Fruit fly (Drosophila melanogaster) whole organism, embryonic: ENCODE results near the gene CG13097.

Source experiments
- CG10462 ChIP-seq: fragments of 200-800 bp; sonication (Bioruptor generic); optimal IDR thresholded peaks from 2 replicates; lab custom pipeline; 2016; ENCODE audit warnings: missing biosample characterization, missing genetic modification characterization
- CG10959 ChIP-seq: fragments of 200-800 bp; sonication (Bioruptor generic); IDR thresholded peaks from 2 replicates; pipeline ENCODE4 v1.3.6; 2022; ENCODE audit warnings: missing biosample characterization, missing genetic modification characterization
- CG11247 ChIP-seq: fragments of 200-800 bp; sonication (Bioruptor generic); IDR thresholded peaks from 2 replicates; pipeline ENCODE4 v1.3.6; 2022; ENCODE audit warnings: missing biosample characterization, missing genetic modification characterization
- CG11456 ChIP-seq: fragments of 200-800 bp; sonication (Bioruptor generic); IDR thresholded peaks from 3 replicates; pipeline ENCODE4 v1.3.6; 2022; ENCODE audit warnings: missing biosample characterization, missing genetic modification characterization
- CG14860 ChIP-seq: fragments of 200-800 bp; sonication (Bioruptor generic); IDR thresholded peaks from 3 replicates; pipeline ENCODE4 v1.3.6; 2022; ENCODE audit warnings: missing biosample characterization, missing genetic modification characterization; ENCODE audit not compliant: partially characterized antibody
- CG1529 ChIP-seq: fragments of 200-800 bp; sonication (Bioruptor generic); optimal IDR thresholded peaks from 3 replicates; lab custom pipeline; 2018; ENCODE audit warnings: missing biosample characterization, missing genetic modification characterization
- CG17802 ChIP-seq: fragments of 200-800 bp; sonication (Bioruptor generic); optimal IDR thresholded peaks from 2 replicates; lab custom pipeline; 2018; ENCODE audit warnings: missing biosample characterization, mild to moderate bottlenecking, missing genetic modification characterization, moderate library complexity
- CG2889 ChIP-seq: fragments of 200-800 bp; sonication (Bioruptor generic); IDR thresholded peaks from 3 replicates; pipeline ENCODE4 v1.3.6; 2022; ENCODE audit warnings: missing biosample characterization, missing genetic modification characterization
- CG32532 ChIP-seq: fragments of 200-800 bp; sonication (Bioruptor generic); IDR thresholded peaks from 2 replicates; pipeline ENCODE4 v1.3.6; 2022; ENCODE audit warnings: missing biosample characterization, missing genetic modification characterization
- CG4854 ChIP-seq: fragments of 200-800 bp; sonication (Bioruptor generic); optimal IDR thresholded peaks from 2 replicates; lab custom pipeline; 2016; ENCODE audit warnings: missing biosample characterization, missing genetic modification characterization, inconsistent platforms
- CG6272 ChIP-seq: fragments of 200-800 bp; sonication (Bioruptor generic); IDR thresholded peaks from 2 replicates; pipeline ENCODE4 v1.3.6; 2022; ENCODE audit warnings: missing biosample characterization, missing genetic modification characterization
- CG6813 ChIP-seq: fragments of 200-800 bp; sonication (Bioruptor generic); optimal IDR thresholded peaks from 2 replicates; lab custom pipeline; 2017; ENCODE audit warnings: missing biosample characterization, missing genetic modification characterization, mild to moderate bottlenecking, moderate library complexity, missing genetic modification reagents
- CG7745 ChIP-seq: fragments of 200-800 bp; sonication (Bioruptor generic); optimal IDR thresholded peaks from 2 replicates; lab custom pipeline; 2018; ENCODE audit warnings: missing biosample characterization, mild to moderate bottlenecking, missing genetic modification characterization, moderate library complexity
- CG8359 ChIP-seq: fragments of 200-800 bp; sonication (Bioruptor generic); optimal IDR thresholded peaks from 2 replicates; lab custom pipeline; 2017; ENCODE audit warnings: missing biosample characterization, mild to moderate bottlenecking, missing genetic modification characterization, borderline replicate concordance
- CG8944 ChIP-seq: fragments of 200-800 bp; sonication (Bioruptor generic); optimal IDR thresholded peaks from 3 replicates; lab custom pipeline; 2016; ENCODE audit warnings: missing biosample characterization, missing genetic modification characterization
- H15 ChIP-seq: fragments of 200-800 bp; sonication (Bioruptor generic); IDR thresholded peaks from 3 replicates; pipeline ENCODE4 v1.3.6; 2022; ENCODE audit warnings: missing biosample characterization, missing genetic modification characterization
- Hmr ChIP-seq: fragments of 200-800 bp; sonication (Bioruptor generic); optimal IDR thresholded peaks from 3 replicates; lab custom pipeline; 2017; ENCODE audit warnings: mild to moderate bottlenecking, missing biosample characterization, missing genetic modification reagents, missing genetic modification characterization
- Kr ChIP-seq: fragments of 200-800 bp; sonication (Bioruptor generic); optimal IDR thresholded peaks from 2 replicates; lab custom pipeline; 2017; ENCODE audit warnings: missing biosample characterization, mild to moderate bottlenecking, missing genetic modification characterization
- Mes4 ChIP-seq: fragments of 200-800 bp; sonication (Bioruptor generic); optimal IDR thresholded peaks from 2 replicates; lab custom pipeline; 2016; ENCODE audit warnings: missing biosample characterization, missing genetic modification characterization
- Nf-YC ChIP-seq: fragments of 200-800 bp; optimal IDR thresholded peaks from 3 replicates; lab custom pipeline; 2019; ENCODE audit warnings: missing biosample characterization, mild to moderate bottlenecking, missing genetic modification characterization, moderate library complexity
- Opbp ChIP-seq: fragments of 200-800 bp; sonication (Bioruptor generic); IDR thresholded peaks from 3 replicates; pipeline ENCODE4 v1.3.6; 2022; ENCODE audit warnings: missing biosample characterization, missing genetic modification characterization; ENCODE audit not compliant: partially characterized antibody
- Optix ChIP-seq: fragments of 200-800 bp; sonication (Bioruptor generic); IDR thresholded peaks from 3 replicates; pipeline ENCODE4 v1.3.6; 2022; ENCODE audit warnings: missing biosample characterization, missing genetic modification characterization
- Ptx1 ChIP-seq: fragments of 200-800 bp; sonication (Bioruptor generic); IDR thresholded peaks from 2 replicates; pipeline ENCODE4 v1.3.6; 2022; ENCODE audit warnings: missing biosample characterization, missing genetic modification characterization
- Vsx1 ChIP-seq: fragments of 200-800 bp; sonication (Bioruptor generic); optimal IDR thresholded peaks from 2 replicates; lab custom pipeline; 2017; ENCODE audit warnings: missing biosample characterization, mild to moderate bottlenecking, missing genetic modification characterization, missing genetic modification reagents
- aop ChIP-seq: fragments of 200-800 bp; sonication (Bioruptor generic); IDR thresholded peaks from 2 replicates; pipeline ENCODE4 v1.3.6; 2022; ENCODE audit warnings: missing biosample characterization, missing genetic modification characterization
- az2 ChIP-seq: fragments of 200-800 bp; sonication (Bioruptor generic); optimal IDR thresholded peaks from 3 replicates; lab custom pipeline; 2016; ENCODE audit warnings: missing biosample characterization, missing genetic modification characterization
- br ChIP-seq: fragments of >200 bp; optimal IDR thresholded peaks from 2 replicates; lab custom pipeline; 2017
- cato ChIP-seq: fragments of 200-800 bp; sonication (Bioruptor generic); optimal IDR thresholded peaks from 2 replicates; lab custom pipeline; 2016; ENCODE audit warnings: missing biosample characterization, missing genetic modification characterization, borderline replicate concordance
- ci ChIP-seq: fragments of 200-800 bp; sonication (Bioruptor generic); IDR thresholded peaks from 3 replicates; pipeline ENCODE4 v1.3.6; 2022; ENCODE audit warnings: missing biosample characterization, missing genetic modification characterization
- crol ChIP-seq: fragments of 200-800 bp; sonication (Bioruptor generic); IDR thresholded peaks from 2 replicates; pipeline ENCODE4 v1.3.6; 2022; ENCODE audit warnings: missing biosample characterization, missing genetic modification characterization
- ewg ChIP-seq: fragments of 200-800 bp; sonication (Bioruptor generic); optimal IDR thresholded peaks from 3 replicates; lab custom pipeline; 2017; ENCODE audit warnings: mild to moderate bottlenecking, missing biosample characterization, missing genetic modification reagents, missing genetic modification characterization
- gcm ChIP-seq: fragments of 200-800 bp; sonication (Bioruptor generic); optimal IDR thresholded peaks from 2 replicates; lab custom pipeline; 2019; ENCODE audit warnings: missing biosample characterization, mild to moderate bottlenecking, missing genetic modification characterization, moderate library complexity
- grn ChIP-seq: fragments of 200-800 bp; sonication (Bioruptor generic); optimal IDR thresholded peaks from 3 replicates; lab custom pipeline; 2017; ENCODE audit warnings: missing biosample characterization, missing genetic modification characterization
- hb ChIP-seq: fragments of 200-800 bp; sonication (Bioruptor generic); IDR thresholded peaks from 3 replicates; pipeline ENCODE4 v1.3.6; 2022; ENCODE audit warnings: missing biosample characterization, missing genetic modification characterization; ENCODE audit not compliant: partially characterized antibody
- jigr1 ChIP-seq: fragments of 200-800 bp; sonication (Bioruptor generic); IDR thresholded peaks from 3 replicates; pipeline ENCODE4 v1.3.6; 2022; ENCODE audit warnings: missing biosample characterization, missing genetic modification characterization
- kay ChIP-seq: fragments of 200-800 bp; sonication (Bioruptor generic); optimal IDR thresholded peaks from 2 replicates; lab custom pipeline; 2016; ENCODE audit warnings: missing biosample characterization, missing genetic modification characterization
- klu ChIP-seq: fragments of 200-800 bp; sonication (Bioruptor generic); IDR thresholded peaks from 2 replicates; pipeline ENCODE4 v1.3.6; 2022; ENCODE audit warnings: missing biosample characterization, missing genetic modification characterization
- lilli ChIP-seq: fragments of 200-800 bp; sonication (Bioruptor generic); optimal IDR thresholded peaks from 3 replicates; lab custom pipeline; 2016; ENCODE audit warnings: missing biosample characterization, missing genetic modification characterization
- luna ChIP-seq: fragments of 200-800 bp; sonication (Bioruptor generic); optimal IDR thresholded peaks from 2 replicates; lab custom pipeline; 2016; ENCODE audit warnings: missing biosample characterization, missing genetic modification characterization
- mirr ChIP-seq: fragments of 200-800 bp; sonication (Bioruptor generic); optimal IDR thresholded peaks from 3 replicates; lab custom pipeline; 2018; ENCODE audit warnings: missing biosample characterization, mild to moderate bottlenecking, missing genetic modification characterization
- nerfin-2 ChIP-seq: fragments of 200-800 bp; sonication (Bioruptor generic); IDR thresholded peaks from 2 replicates; pipeline ENCODE4 v1.3.6; 2022; ENCODE audit warnings: missing biosample characterization, missing genetic modification characterization; ENCODE audit not compliant: partially characterized antibody
- prd ChIP-seq, 3 experiments: fragments of >200 bp in 2 of 3; fragments of 200-800 bp in 1 of 3; sonication (Bioruptor generic) in 1 of 3; optimal IDR thresholded peaks in 2 of 3; IDR thresholded peaks in 1 of 3; 2 replicates in 2 of 3; 3 replicates in 1 of 3; pipeline versions ENCODE4 v1.3.6 to Lab custom; 2017 to 2022; ENCODE audit warnings: missing biosample characterization in 1 of 3, missing genetic modification characterization in 1 of 3
- sens ChIP-seq: fragments of 200-800 bp; sonication (Bioruptor generic); peaks from one replicate; lab custom pipeline; 2016; ENCODE audit warnings: missing biosample characterization, missing genetic modification characterization
- seq ChIP-seq: fragments of 200-800 bp; sonication (Bioruptor generic); IDR thresholded peaks from 2 replicates; pipeline ENCODE4 v1.3.6; 2022; ENCODE audit warnings: missing biosample characterization, missing genetic modification characterization
- sima ChIP-seq: fragments of 200-800 bp; sonication (Bioruptor generic); optimal IDR thresholded peaks from 2 replicates; lab custom pipeline; 2016; ENCODE audit warnings: missing biosample characterization, missing genetic modification characterization
- slbo ChIP-seq: fragments of 200-800 bp; sonication (Bioruptor generic); IDR thresholded peaks from 2 replicates; pipeline ENCODE4 v1.3.6; 2022; ENCODE audit warnings: missing biosample characterization, missing genetic modification characterization
- slou ChIP-seq: fragments of 200-800 bp; sonication (Bioruptor generic); optimal IDR thresholded peaks from 3 replicates; lab custom pipeline; 2016; ENCODE audit warnings: missing biosample characterization, missing genetic modification characterization
- slp2 ChIP-seq: fragments of 200-800 bp; sonication (Bioruptor generic); optimal IDR thresholded peaks from 2 replicates; lab custom pipeline; 2016; ENCODE audit warnings: missing biosample characterization, missing genetic modification characterization
- sr ChIP-seq: fragments of 200-800 bp; sonication (Bioruptor generic); IDR thresholded peaks from 3 replicates; pipeline ENCODE4 v1.3.6; 2022; ENCODE audit warnings: missing biosample characterization, missing genetic modification characterization
- vvl ChIP-seq: fragments of 200-800 bp; sonication (Bioruptor generic); IDR thresholded peaks from 2 replicates; pipeline ENCODE4 v1.3.6; 2022; ENCODE audit warnings: missing biosample characterization, missing genetic modification characterization
- zf30C ChIP-seq: fragments of 200-800 bp; sonication (Bioruptor generic); optimal IDR thresholded peaks from 3 replicates; lab custom pipeline; 2018; ENCODE audit warnings: missing biosample characterization, mild to moderate bottlenecking, missing genetic modification characterization

Gene CG13097

dm6 chr2L:8478379-8478778 lies 36.3 kb downstream of the CG13097 start (continued):
- no peak for TF ChIP-seq slbo
- TF ChIP-seq az2 (GFP tag; lab: Kevin White, UChicago) = no peak
- 0 out of 3 replicates have a peak, but pooled peaks have one; percentile 35 for TF ChIP-seq ci (GFP tag; lab: Robert Waterston, UW)
- TF ChIP-seq CG32532 = peak; percentile 21; the same call in 1 of the 2 replicates
- TF ChIP-seq grn (GFP tag; lab: Kevin White, UChicago) = no peak
- peak; percentile 9 for TF ChIP-seq sens (GFP tag; lab: Kevin White, UChicago)

dm6 chr2L:8477971-8478370 lies 36.7 kb downstream of the CG13097 start:
- peak; percentile 54 for TF ChIP-seq CG14860 (GFP tag; lab: Robert Waterston, UW)
- TF ChIP-seq CG7745 (tag; lab: Kevin White, UChicago) = no peak
- no peak for TF ChIP-seq Nf-YC (tag; lab: Kevin White, UChicago)
- no peak for TF ChIP-seq CG10462 (GFP tag; lab: Kevin White, UChicago)
- peak; percentile 72; the same call in 2 of the 3 replicates for TF ChIP-seq Opbp (GFP tag; lab: Robert Waterston, UW)
- TF ChIP-seq CG11247 (GFP tag; lab: Robert Waterston, UW) = no peak
- TF ChIP-seq CG11456 (GFP tag; lab: Robert Waterston, UW) = no peak
- TF ChIP-seq Optix = no peak
- no peak for TF ChIP-seq sr
- TF ChIP-seq crol (GFP tag; lab: Robert Waterston, UW) = no peak
- no peak for TF ChIP-seq Ptx1 (GFP tag; lab: Robert Waterston, UW)
- no peak for TF ChIP-seq slou
- no peak for TF ChIP-seq br (lab: Kevin White, UChicago)
- TF ChIP-seq CG8359 (GFP tag; lab: Kevin White, UChicago) = no peak
- no peak for TF ChIP-seq CG2889 (GFP tag; lab: Robert Waterston, UW)
- no peak for TF ChIP-seq zf30C (GFP tag; lab: Kevin White, UChicago)
- no peak for TF ChIP-seq jigr1
- no peak for TF ChIP-seq vvl (GFP tag; lab: Robert Waterston, UW)
- no peak for TF ChIP-seq nerfin-2 (GFP tag; lab: Robert Waterston, UW)
- no peak for TF ChIP-seq Mes4 (GFP tag; lab: Kevin White, UChicago)
- no peak for TF ChIP-seq H15 (GFP tag; lab: Robert Waterston, UW)
- no peak for TF ChIP-seq gcm
- TF ChIP-seq hb (GFP tag; lab: Robert Waterston, UW) = 0 out of 3 replicates have a peak, but pooled peaks have one; percentile 40
- TF ChIP-seq ewg (GFP tag; lab: Kevin White, UChicago) = no peak
- no peak for TF ChIP-seq Hmr
- TF ChIP-seq seq (GFP tag; lab: Robert Waterston, UW) = no peak
- no peak for TF ChIP-seq slp2 (GFP tag; lab: Kevin White, UChicago)
- no peak for TF ChIP-seq aop (GFP tag; lab: Robert Waterston, UW)
- no peak for TF ChIP-seq Kr
- TF ChIP-seq CG8944 (GFP tag; lab: Kevin White, UChicago) = no peak
- no peak for TF ChIP-seq cato
- no peak for TF ChIP-seq CG17802 (tag; lab: Kevin White, UChicago)
- TF ChIP-seq CG10959 (GFP tag; lab: Robert Waterston, UW) = no peak
- no peak for TF ChIP-seq mirr (GFP tag; lab: Kevin White, UChicago)
- no peak for TF ChIP-seq CG1529
- 0 out of 2 replicates have a peak, but pooled peaks have one; percentile 12 for TF ChIP-seq CG6272 (GFP tag; lab: Robert Waterston, UW)
- no peak for TF ChIP-seq luna (GFP tag; lab: Kevin White, UChicago)
- no peak for TF ChIP-seq kay (GFP tag; lab: Kevin White, UChicago)
- TF ChIP-seq CG4854 = no peak
- no peak for TF ChIP-seq lilli (GFP tag; lab: Kevin White, UChicago)
- TF ChIP-seq prd (optimal IDR thresholded peaks at IDR 0.05; lab: Kevin White, UChicago) = no peak
- no peak for TF ChIP-seq prd (GFP tag; IDR thresholded peaks at IDR 0.05; lab: Robert Waterston, UW)
- no peak for TF ChIP-seq Vsx1 (GFP tag; lab: Kevin White, UChicago)
- no peak for TF ChIP-seq sima (GFP tag; lab: Kevin White, UChicago)
- no peak for TF ChIP-seq CG6813 (GFP tag; lab: Kevin White, UChicago)
- no peak for TF ChIP-seq klu (GFP tag; lab: Robert Waterston, UW)
